Worm (Caenorhabditis elegans) whole organism, early embryonic: Measurements from ENCODE around the gene ZC15.1.

Source experiments
- F13C5.2 ChIP-seq: sonication (generic microtip); optimal IDR thresholded peaks from 2 replicates; lab custom pipeline; 2017; ENCODE audit warnings: mild to moderate bottlenecking, missing genetic modification characterization, inconsistent platforms, missing compliant biosample characterization
- aly-1 ChIP-seq: sonication (generic microtip); optimal IDR thresholded peaks from 2 replicates; lab custom pipeline; 2016; ENCODE audit warnings: missing genetic modification characterization, missing compliant biosample characterization
- ama-1 ChIP-seq: fragments of 150-350 bp; optimal IDR thresholded peaks from 2 replicates; lab custom pipeline; 2014
- ets-7 ChIP-seq: sonication (generic microtip); optimal IDR thresholded peaks from 2 replicates; lab custom pipeline; 2016; ENCODE audit warnings: missing genotype, missing genetic modification characterization, missing compliant biosample characterization
- hmbx-1 ChIP-seq: sonication (generic microtip); optimal IDR thresholded peaks from 2 replicates; lab custom pipeline; 2016; ENCODE audit warnings: mild to moderate bottlenecking, missing genetic modification characterization, missing compliant biosample characterization
- hnd-1 ChIP-seq: sonication (generic microtip); optimal IDR thresholded peaks from 2 replicates; lab custom pipeline; 2016; ENCODE audit warnings: missing genetic modification characterization, missing compliant biosample characterization
- pes-1 ChIP-seq: fragments of 200-800 bp; sonication (Bioruptor generic); IDR thresholded peaks from 2 replicates; pipeline ENCODE4 v1.3.6; 2022; ENCODE audit warnings: missing genetic modification reagents, missing genetic modification characterization, missing compliant biosample characterization
- sea-1 ChIP-seq: fragments of 200-800 bp; sonication (Bioruptor generic); conservative IDR thresholded peaks from 2 replicates; pipeline ENCODE4 v1.3.6; 2022; ENCODE audit warnings: missing genetic modification characterization, missing compliant biosample characterization
- tbx-11 ChIP-seq: fragments of 200-800 bp; sonication (Bioruptor generic); IDR thresholded peaks from 2 replicates; pipeline ENCODE4 v1.3.6; 2022; ENCODE audit warnings: missing genetic modification characterization, missing compliant biosample characterization
- tra-4 ChIP-seq: sonication (generic microtip); optimal IDR thresholded peaks from 2 replicates; lab custom pipeline; 2017; ENCODE audit warnings: missing genetic modification characterization, missing compliant biosample characterization

DNA sequence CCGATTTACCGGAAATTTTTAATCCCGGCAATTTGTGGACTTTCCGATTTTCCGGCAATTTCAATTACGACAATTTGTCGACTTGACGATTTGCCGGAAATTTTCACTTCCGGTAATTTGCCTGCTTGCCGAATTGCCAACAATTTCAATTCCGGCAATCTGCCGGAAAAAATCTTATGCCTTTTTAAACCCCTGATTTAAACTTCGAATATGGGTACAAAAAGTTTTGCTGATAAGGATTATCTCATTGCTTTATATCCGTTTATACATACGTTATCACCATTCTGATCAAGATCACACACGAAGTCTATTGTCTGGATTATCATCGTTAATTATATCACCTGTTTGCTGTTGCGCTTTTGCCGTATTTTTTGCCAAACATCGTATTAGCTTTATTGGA lies 50.6 kb downstream of the ZC15.1 start, which contains the start of gene grd-11:
- no peak for TF ChIP-seq hmbx-1 (tag; lab: Kevin White, UChicago)
- TF ChIP-seq sea-1 (GFP tag; lab: Robert Waterston, UW), result no peak
- no peak for TF ChIP-seq ama-1 (lab: Kevin White, UChicago)
- no peak for TF ChIP-seq aly-1
- no peak for TF ChIP-seq hnd-1 (tag; lab: Kevin White, UChicago)
- no peak for TF ChIP-seq ets-7
- TF ChIP-seq tra-4 (tag; lab: Kevin White, UChicago), result no peak
- no peak for TF ChIP-seq tbx-11 (GFP tag; lab: Robert Waterston, UW)
- no peak for TF ChIP-seq F13C5.2 (tag; lab: Kevin White, UChicago)
- TF ChIP-seq pes-1 (GFP tag; lab: Robert Waterston, UW), result no peak
